Worm (Caenorhabditis elegans): ENCODE data around the gene lsy-2.

DNA sequence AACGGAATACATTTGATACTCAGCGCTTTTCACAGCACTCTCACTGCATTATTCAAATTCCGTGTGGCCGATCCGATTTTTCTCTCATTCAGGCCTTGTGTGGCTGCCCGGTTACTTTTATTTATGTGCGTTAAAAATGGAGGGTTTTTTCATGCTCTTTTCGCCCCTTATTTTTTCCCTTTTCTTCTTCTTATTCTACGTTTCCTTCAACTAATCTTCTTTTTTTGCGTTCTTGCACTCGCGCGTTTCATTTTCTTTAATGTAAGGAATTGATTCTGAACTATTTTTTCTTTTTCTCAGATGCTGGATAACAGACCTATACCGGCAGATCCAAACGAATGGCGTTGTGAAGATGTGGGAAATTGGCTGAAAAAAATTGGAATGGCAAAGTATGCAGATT, 19.2 kb downstream of the lsy-2 start, which contains the start of gene F53B1.2:
- TF ChIP-seq him-1 (tag; optimal IDR thresholded peaks at IDR 0.05): no peak
- no peak for TF ChIP-seq dao-5 (tag; optimal IDR thresholded peaks at IDR 0.05)
- TF ChIP-seq W03F9.2 (tag; optimal IDR thresholded peaks at IDR 0.05): no peak
